Worm (Caenorhabditis elegans) whole organism, L3 larva: ENCODE results near the gene gplb-1.
A peak's percentile ranks its signal among the peaks of the same experiment; 100 is the strongest.

Experiments used
- R02D3.7 ChIP-seq: fragments of 150-350 bp; optimal IDR thresholded peaks from 2 replicates; lab custom pipeline; 2014; ENCODE audit warnings: missing biosample characterization, missing genetic modification characterization
- ZK546.5 ChIP-seq: sonication (generic microtip); optimal IDR thresholded peaks from 2 replicates; lab custom pipeline; 2017; ENCODE audit warnings: missing biosample characterization, missing genetic modification characterization
- aly-2 ChIP-seq: fragments of 150-350 bp; optimal IDR thresholded peaks from 2 replicates; lab custom pipeline; 2014; ENCODE audit warnings: missing biosample characterization, missing genetic modification characterization
- ceh-16 ChIP-seq: sonication (generic microtip); optimal IDR thresholded peaks from 2 replicates; lab custom pipeline; 2017; ENCODE audit warnings: missing biosample characterization, missing genetic modification characterization
- ceh-28 ChIP-seq: fragments of 150-350 bp; optimal IDR thresholded peaks from 2 replicates; lab custom pipeline; 2014; ENCODE audit warnings: missing biosample characterization, missing genetic modification reagents, missing genetic modification characterization
- ceh-82 ChIP-seq: fragments of 150-350 bp; optimal IDR thresholded peaks from 2 replicates; lab custom pipeline; 2014; ENCODE audit warnings: missing biosample characterization, missing genetic modification characterization
- ceh-9 ChIP-seq: sonication (generic microtip); optimal IDR thresholded peaks from 2 replicates; lab custom pipeline; 2018; ENCODE audit warnings: missing biosample characterization, missing genetic modification characterization
- daf-12 ChIP-seq: fragments of 150-350 bp; optimal IDR thresholded peaks from 2 replicates; lab custom pipeline; 2014; ENCODE audit warnings: missing biosample characterization, missing genetic modification reagents, missing genetic modification characterization
- egl-27 ChIP-seq: sonication (generic microtip); optimal IDR thresholded peaks from 4 replicates; lab custom pipeline; 2017; ENCODE audit warnings: missing biosample characterization, missing genetic modification reagents, missing genetic modification characterization
- egl-5 ChIP-seq: fragments of 150-350 bp; optimal IDR thresholded peaks from 2 replicates; lab custom pipeline; 2017; ENCODE audit warnings: missing biosample characterization, missing genetic modification reagents, missing genetic modification characterization, inconsistent platforms
- elt-1 ChIP-seq: fragments of 150-350 bp; optimal IDR thresholded peaks from 2 replicates; lab custom pipeline; 2014; ENCODE audit warnings: missing biosample characterization, missing genetic modification characterization
- elt-2 ChIP-seq: sonication (generic microtip); optimal IDR thresholded peaks from 2 replicates; lab custom pipeline; 2016; ENCODE audit warnings: missing genetic modification reagents, mild to moderate bottlenecking, missing genetic modification characterization, missing compliant biosample characterization
- elt-3 ChIP-seq, 3 experiments: fragments of 150-350 bp in 1 of 3; sonication (generic microtip) in 2 of 3; optimal IDR thresholded peaks; 2 replicates in 2 of 3; 4 replicates in 1 of 3; lab custom pipeline; 2014 to 2017; ENCODE audit warnings: missing biosample characterization in 3 of 3, missing genetic modification characterization in 3 of 3
- fkh-10 ChIP-seq: sonication (generic microtip); optimal IDR thresholded peaks from 2 replicates; lab custom pipeline; 2017; ENCODE audit warnings: missing biosample characterization, missing genetic modification reagents, missing genetic modification characterization
- fkh-2 ChIP-seq: fragments of 150-350 bp; optimal IDR thresholded peaks from 2 replicates; lab custom pipeline; 2014; ENCODE audit warnings: missing biosample characterization, missing genetic modification reagents, missing genetic modification characterization
- fos-1 ChIP-seq: fragments of 150-350 bp; optimal IDR thresholded peaks from 2 replicates; lab custom pipeline; 2014; ENCODE audit warnings: missing biosample characterization, missing genetic modification characterization
- hmg-11 ChIP-seq: sonication (generic microtip); optimal IDR thresholded peaks from 2 replicates; lab custom pipeline; 2016; ENCODE audit warnings: missing genetic modification characterization, missing compliant biosample characterization
- jun-1 ChIP-seq: fragments of 150-350 bp; optimal IDR thresholded peaks from 2 replicates; lab custom pipeline; 2014; ENCODE audit warnings: missing biosample characterization, missing genetic modification reagents, missing genetic modification characterization
- lin-15B ChIP-seq: fragments of 150-350 bp; optimal IDR thresholded peaks from 2 replicates; lab custom pipeline; 2014; ENCODE audit warnings: missing biosample characterization, missing genetic modification characterization
- lin-39 ChIP-seq: fragments of 150-350 bp; optimal IDR thresholded peaks from 2 replicates; lab custom pipeline; 2018; ENCODE audit warnings: missing biosample characterization, missing genetic modification reagents, missing genetic modification characterization
- lsy-12 ChIP-seq: sonication (generic microtip); optimal IDR thresholded peaks from 2 replicates; lab custom pipeline; 2016; ENCODE audit warnings: mild to moderate bottlenecking, missing genetic modification characterization, missing compliant biosample characterization
- mdl-1 ChIP-seq: fragments of 150-350 bp; optimal IDR thresholded peaks from 2 replicates; lab custom pipeline; 2014; ENCODE audit warnings: missing biosample characterization, missing genetic modification characterization
- mml-1 ChIP-seq: fragments of 150-350 bp; sonication (generic microtip); optimal IDR thresholded peaks from 3 replicates; lab custom pipeline; 2014; ENCODE audit warnings: missing biosample characterization, missing genetic modification characterization
- nfya-1 ChIP-seq: sonication (generic microtip); optimal IDR thresholded peaks from 2 replicates; lab custom pipeline; 2017; ENCODE audit warnings: missing genetic modification characterization, mild to moderate bottlenecking, missing compliant biosample characterization, antibody characterized with exemption, moderate library complexity; ENCODE audit not compliant: insufficient read depth
- nhr-11 ChIP-seq: fragments of 150-350 bp; optimal IDR thresholded peaks from 2 replicates; lab custom pipeline; 2014; ENCODE audit warnings: missing biosample characterization, missing genetic modification characterization
- nhr-12 ChIP-seq: fragments of 150-350 bp; optimal IDR thresholded peaks from 2 replicates; lab custom pipeline; 2014; ENCODE audit warnings: missing biosample characterization, missing genetic modification characterization
- nhr-23 ChIP-seq: fragments of 150-350 bp; optimal IDR thresholded peaks from 2 replicates; lab custom pipeline; 2014; ENCODE audit warnings: missing biosample characterization, missing genetic modification reagents, missing genetic modification characterization
- nhr-237 ChIP-seq: fragments of 150-350 bp; optimal IDR thresholded peaks from 2 replicates; lab custom pipeline; 2014; ENCODE audit warnings: missing biosample characterization, missing genetic modification characterization
- nhr-25 ChIP-seq: sonication (generic microtip); optimal IDR thresholded peaks from 2 replicates; lab custom pipeline; 2017; ENCODE audit warnings: missing biosample characterization, missing genetic modification characterization
- nhr-28 ChIP-seq: fragments of 150-350 bp; optimal IDR thresholded peaks from 2 replicates; lab custom pipeline; 2014; ENCODE audit warnings: missing biosample characterization, missing genetic modification characterization
- nhr-43 ChIP-seq: sonication (generic microtip); optimal IDR thresholded peaks from 2 replicates; lab custom pipeline; 2016; ENCODE audit warnings: mild to moderate bottlenecking, missing genetic modification characterization, missing compliant biosample characterization; ENCODE audit not compliant: poor library complexity, severe bottlenecking
- nhr-67 ChIP-seq: fragments of 150-350 bp; optimal IDR thresholded peaks from 2 replicates; lab custom pipeline; 2014; ENCODE audit warnings: missing biosample characterization, missing genetic modification characterization
- nhr-76 ChIP-seq: fragments of 150-350 bp; sonication (generic microtip); optimal IDR thresholded peaks from 5 replicates; lab custom pipeline; 2014; ENCODE audit warnings: missing biosample characterization, missing genetic modification characterization
- nhr-77 ChIP-seq: fragments of 150-350 bp; optimal IDR thresholded peaks from 2 replicates; lab custom pipeline; 2014; ENCODE audit warnings: missing biosample characterization, missing genetic modification characterization
- pha-4 ChIP-seq: fragments of 150-350 bp; optimal IDR thresholded peaks from 2 replicates; lab custom pipeline; 2014; ENCODE audit warnings: missing biosample characterization, missing genetic modification reagents, missing genetic modification characterization
- pqm-1 ChIP-seq: fragments of 150-350 bp; optimal IDR thresholded peaks from 2 replicates; lab custom pipeline; 2017; ENCODE audit warnings: missing biosample characterization, missing genetic modification characterization, inconsistent platforms
- sea-2 ChIP-seq: fragments of 150-350 bp; sonication (generic microtip); optimal IDR thresholded peaks from 4 replicates; lab custom pipeline; 2014; ENCODE audit warnings: missing biosample characterization, missing genetic modification reagents, missing genetic modification characterization
- skn-1 ChIP-seq: fragments of 150-350 bp; optimal IDR thresholded peaks from 2 replicates; lab custom pipeline; 2014; ENCODE audit warnings: missing biosample characterization, missing genetic modification characterization
- snpc-4 ChIP-seq: fragments of 150-350 bp; optimal IDR thresholded peaks from 2 replicates; lab custom pipeline; 2014; ENCODE audit warnings: missing biosample characterization, missing genetic modification characterization
- tbx-2 ChIP-seq: sonication (generic microtip); optimal IDR thresholded peaks from 2 replicates; lab custom pipeline; 2016; ENCODE audit warnings: mild to moderate bottlenecking, missing genetic modification characterization, missing compliant biosample characterization
- unc-39 ChIP-seq: sonication (generic microtip); optimal IDR thresholded peaks from 4 replicates; lab custom pipeline; 2017; ENCODE audit warnings: missing biosample characterization, missing genetic modification characterization
- unc-62 ChIP-seq: fragments of 150-350 bp; sonication (generic microtip); optimal IDR thresholded peaks from 4 replicates; lab custom pipeline; 2014; ENCODE audit warnings: missing biosample characterization, missing genetic modification reagents, missing genetic modification characterization
- ztf-11 ChIP-seq: fragments of 150-350 bp; optimal IDR thresholded peaks from 2 replicates; lab custom pipeline; 2014; ENCODE audit warnings: missing biosample characterization, missing genetic modification characterization
- ztf-4 ChIP-seq: fragments of 150-350 bp; optimal IDR thresholded peaks from 2 replicates; lab custom pipeline; 2014; ENCODE audit warnings: missing biosample characterization, missing genetic modification characterization

The gplb-1 gene

ce11 chrV:8462074-8462473, 9.0 kb downstream of the gplb-1 start, which contains the start of the genes dnj-22 and natc-1:
Gene dnj-22 (minus strand): TSS chrV:8462120.
Gene natc-1 (plus strand): TSS chrV:8462359.
- TF ChIP-seq pha-4 (tag; lab: Kevin White, UChicago), result peak; percentile 97
- TF ChIP-seq tbx-2 (tag; lab: Kevin White, UChicago), result no peak
- peak; percentile 19 for TF ChIP-seq hmg-11 (tag; lab: Kevin White, UChicago)
- no peak for TF ChIP-seq nhr-237 (tag; lab: Kevin White, UChicago)
- peak; percentile 82 for TF ChIP-seq nfya-1 (tag; lab: Kevin White, UChicago)
- no peak for TF ChIP-seq elt-1 (tag; lab: Kevin White, UChicago)
- peak; percentile 95 for TF ChIP-seq nhr-23
- TF ChIP-seq daf-12 (tag; lab: Kevin White, UChicago), result no peak
- TF ChIP-seq unc-62 (GFP tag; lab: Kevin White, UChicago), result no peak
- TF ChIP-seq ceh-82 (tag; lab: Kevin White, UChicago), result peak; percentile 45
- TF ChIP-seq nhr-77 (tag; lab: Kevin White, UChicago), result no peak
- TF ChIP-seq elt-3 (tag; optimal IDR thresholded peaks at IDR 0.05; lab: Kevin White, UChicago), result no peak
- TF ChIP-seq lsy-12 (tag; lab: Kevin White, UChicago), result no peak
- no peak for TF ChIP-seq ceh-9 (tag; lab: Kevin White, UChicago)
- peak; percentile 12 for TF ChIP-seq elt-2 (tag; lab: Kevin White, UChicago)
- TF ChIP-seq ztf-4 (tag; lab: Kevin White, UChicago), result no peak
- peak; percentile 54 for TF ChIP-seq fkh-10 (GFP tag; lab: Kevin White, UChicago)
- TF ChIP-seq nhr-43 (tag; lab: Kevin White, UChicago), result peak; percentile 3
- peak; percentile 53 for TF ChIP-seq pqm-1 (tag; lab: Kevin White, UChicago)
- no peak for TF ChIP-seq egl-27 (tag; lab: Kevin White, UChicago)
- no peak for TF ChIP-seq aly-2 (tag; lab: Kevin White, UChicago)
- peak; percentile 62 for TF ChIP-seq nhr-25 (tag; lab: Kevin White, UChicago)
- TF ChIP-seq ceh-28 (tag; lab: Kevin White, UChicago), result peak; percentile 15
- peak; percentile 73 for TF ChIP-seq lin-39
- TF ChIP-seq R02D3.7 (tag; lab: Kevin White, UChicago), result peak; percentile 92
- TF ChIP-seq lin-15B (tag; lab: Kevin White, UChicago), result peak; percentile 91
- no peak for TF ChIP-seq skn-1 (tag; lab: Kevin White, UChicago)
- peak; percentile 74 for TF ChIP-seq egl-5 (tag; lab: Kevin White, UChicago)
- TF ChIP-seq fos-1 (tag; lab: Kevin White, UChicago), result no peak
- TF ChIP-seq unc-39, result no peak
- TF ChIP-seq nhr-28, result no peak
- peak; percentile 92 for TF ChIP-seq snpc-4 (tag; lab: Kevin White, UChicago)
- no peak for TF ChIP-seq nhr-76 (tag; lab: Kevin White, UChicago)
- TF ChIP-seq, all 47 proteins: peak for 16

ce11 chrV:8460800-8461199, 10.2 kb downstream of the gplb-1 start:
- no peak for TF ChIP-seq unc-39
- TF ChIP-seq fkh-10 (GFP tag; lab: Kevin White, UChicago), result no peak
- TF ChIP-seq ceh-9 (tag; lab: Kevin White, UChicago), result no peak
- peak; percentile 5 for TF ChIP-seq nfya-1 (tag; lab: Kevin White, UChicago)
- no peak for TF ChIP-seq daf-12 (tag; lab: Kevin White, UChicago)
- TF ChIP-seq sea-2 (GFP tag; lab: Kevin White, UChicago), result no peak
- TF ChIP-seq ceh-28 (tag; lab: Kevin White, UChicago), result no peak
- no peak for TF ChIP-seq ztf-11 (tag; lab: Kevin White, UChicago)
- TF ChIP-seq snpc-4 (tag; lab: Kevin White, UChicago), result peak; percentile 0
- TF ChIP-seq tbx-2 (tag; lab: Kevin White, UChicago), result no peak
- no peak for TF ChIP-seq nhr-11 (tag; lab: Kevin White, UChicago)
- TF ChIP-seq egl-27 (tag; lab: Kevin White, UChicago), result no peak
- peak; percentile 40 for TF ChIP-seq nhr-25 (tag; lab: Kevin White, UChicago)
- TF ChIP-seq hmg-11 (tag; lab: Kevin White, UChicago), result no peak
- no peak for TF ChIP-seq elt-3 (tag; optimal IDR thresholded peaks at IDR 0.05; lab: Kevin White, UChicago)
- no peak for TF ChIP-seq aly-2 (tag; lab: Kevin White, UChicago)
- no peak for TF ChIP-seq skn-1 (tag; lab: Kevin White, UChicago)
- no peak for TF ChIP-seq ztf-4 (tag; lab: Kevin White, UChicago)
- TF ChIP-seq mml-1, result no peak
- no peak for TF ChIP-seq nhr-12
- no peak for TF ChIP-seq ceh-16 (tag; lab: Kevin White, UChicago)
- no peak for TF ChIP-seq elt-2 (tag; lab: Kevin White, UChicago)
- TF ChIP-seq nhr-67, result no peak
- TF ChIP-seq unc-62 (GFP tag; lab: Kevin White, UChicago), result no peak
- no peak for TF ChIP-seq fos-1 (tag; lab: Kevin White, UChicago)
- TF ChIP-seq lin-15B (tag; lab: Kevin White, UChicago), result no peak
- TF ChIP-seq nhr-43 (tag; lab: Kevin White, UChicago), result no peak
- TF ChIP-seq pqm-1 (tag; lab: Kevin White, UChicago), result no peak
- TF ChIP-seq egl-5 (tag; lab: Kevin White, UChicago), result peak; percentile 91
- no peak for TF ChIP-seq nhr-237 (tag; lab: Kevin White, UChicago)
- no peak for TF ChIP-seq fkh-2 (tag; lab: Kevin White, UChicago)
- TF ChIP-seq mdl-1 (tag; lab: Kevin White, UChicago), result no peak
- peak; percentile 65 for TF ChIP-seq nhr-23
- TF ChIP-seq ZK546.5 (tag; lab: Kevin White, UChicago), result no peak
- no peak for TF ChIP-seq nhr-76 (tag; lab: Kevin White, UChicago)
- TF ChIP-seq jun-1 (tag; lab: Kevin White, UChicago), result no peak
- TF ChIP-seq elt-1 (tag; lab: Kevin White, UChicago), result no peak
- peak; percentile 25 for TF ChIP-seq pha-4 (tag; lab: Kevin White, UChicago)
